Worm (Caenorhabditis elegans) whole organism, L4 larva: Measurements from ENCODE around the gene Y39B6A.69.

Experiments
- Y48G9A.11 ChIP-seq: fragments of 200-800 bp; sonication (Bioruptor generic); IDR thresholded peaks from 2 replicates; pipeline ENCODE4 v1.3.6; 2022; ENCODE audit warnings: missing genetic modification reagents, missing genetic modification characterization, missing compliant biosample characterization
- egl-27 ChIP-seq: sonication (generic microtip); optimal IDR thresholded peaks from 3 replicates; lab custom pipeline; 2017; ENCODE audit warnings: missing biosample characterization, missing genetic modification reagents, missing genetic modification characterization
- lin-39 ChIP-seq: fragments of 150-350 bp; optimal IDR thresholded peaks from 2 replicates; lab custom pipeline; 2014; ENCODE audit warnings: missing biosample characterization, missing genetic modification reagents, missing genetic modification characterization
- madf-5 ChIP-seq, 2 experiments: fragments of 200-800 bp; sonication (Bioruptor generic); IDR thresholded peaks; 2 replicates each; pipeline ENCODE4 v1.3.6; 2022; ENCODE audit warnings: missing compliant biosample characterization in 2 of 2, missing genetic modification characterization in 2 of 2
- nhr-237 ChIP-seq: sonication (generic microtip); optimal IDR thresholded peaks from 2 replicates; lab custom pipeline; 2017; ENCODE audit warnings: missing biosample characterization, missing genetic modification characterization
- nhr-41 ChIP-seq: fragments of 200-800 bp; sonication (Bioruptor generic); IDR thresholded peaks from 2 replicates; pipeline ENCODE4 v1.3.6; 2022; ENCODE audit warnings: missing genetic modification reagents, missing genetic modification characterization, missing compliant biosample characterization
- nhr-6 ChIP-seq: fragments of 150-350 bp; optimal IDR thresholded peaks from 2 replicates; lab custom pipeline; 2014; ENCODE audit warnings: missing biosample characterization, missing genetic modification characterization
- nhr-76 ChIP-seq: fragments of 150-350 bp; optimal IDR thresholded peaks from 2 replicates; lab custom pipeline; 2014; ENCODE audit warnings: missing biosample characterization, missing genetic modification characterization
- pha-4 ChIP-seq, 2 experiments: fragments of 150-350 bp in 1 of 2; fragments of 200-800 bp in 1 of 2; sonication (Bioruptor generic) in 1 of 2; IDR thresholded peaks in 1 of 2; optimal IDR thresholded peaks in 1 of 2; 2 replicates each; pipeline versions ENCODE4 v1.3.6 to Lab custom; 2014 to 2022; ENCODE audit warnings: missing genetic modification characterization in 2 of 2, missing genetic modification reagents in 2 of 2, missing biosample characterization in 1 of 2, missing compliant biosample characterization in 1 of 2
- snpc-4 ChIP-seq: fragments of 150-350 bp; optimal IDR thresholded peaks from 2 replicates; lab custom pipeline; 2014; ENCODE audit warnings: missing biosample characterization, missing genetic modification characterization
- unc-62 ChIP-seq, 3 experiments: fragments of 150-350 bp in 1 of 3; sonication (generic microtip); optimal IDR thresholded peaks in 2 of 3; peaks in 1 of 3; 1 replicate in 1 of 3; 2 replicates in 2 of 3; lab custom pipeline; 2014 to 2017; ENCODE audit warnings: missing biosample characterization in 3 of 3, missing genetic modification characterization in 3 of 3, missing genetic modification reagents in 3 of 3, missing genotype in 1 of 3

DNA sequence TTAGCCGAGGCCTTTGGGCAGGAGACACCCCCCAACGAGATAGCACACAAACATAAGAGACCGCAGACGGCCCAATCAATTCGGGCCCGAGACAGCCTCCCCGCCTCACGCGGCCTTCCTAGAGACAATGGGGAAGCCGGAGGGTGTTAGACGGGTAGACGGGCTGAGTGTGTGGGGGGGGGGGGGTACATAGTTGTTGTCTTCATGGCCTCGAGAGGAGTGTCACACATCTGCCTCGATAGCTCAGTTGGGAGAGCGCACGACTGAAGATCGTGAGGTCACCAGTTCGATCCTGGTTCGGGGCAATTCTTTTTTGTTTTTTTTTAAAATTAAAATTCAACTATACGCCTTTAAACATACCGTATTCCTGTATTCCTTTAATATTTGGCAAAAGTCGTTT lies 26.4 kb downstream of the Y39B6A.69 start:
- TF ChIP-seq Y48G9A.11 (peak; percentile 83), nhr-237 (no peak), nhr-6 (no peak), nhr-76 (tag; lab: Kevin White, UChicago) (no peak), pha-4 (GFP tag; IDR thresholded peaks at IDR 0.05; lab: Robert Waterston, UW) (peak; percentile 92), pha-4 (tag; optimal IDR thresholded peaks at IDR 0.05; lab: Kevin White, UChicago) (no peak), madf-5 (GFP tag; IDR thresholded peaks at IDR 0.05; lab: Robert Waterston, UW) (0 out of 4 replicates have a peak, but pooled peaks have one; percentile 32 to 74), unc-62 (GFP tag; optimal IDR thresholded peaks at IDR 0.05 in 1 of 2; lab: Kevin White, UChicago) (no peak), unc-62 (tag; optimal IDR thresholded peaks at IDR 0.05; lab: Kevin White, UChicago) (no peak), egl-27 (no peak), lin-39 (tag; lab: Kevin White, UChicago) (no peak), nhr-41 (GFP tag; lab: Robert Waterston, UW) (0 out of 2 replicates have a peak, but pooled peaks have one; percentile 71), snpc-4 (tag; lab: Kevin White, UChicago) (no peak)
